Fruit fly (Drosophila melanogaster) whole organism: ENCODE results near the gene CG14370.

Experiments
- CG8478 ChIP-seq: fragments of >200 bp; optimal IDR thresholded peaks from 2 replicates; lab custom pipeline; 2018; ENCODE audit warnings: inconsistent platforms
- pan ChIP-seq: fragments of >200 bp; optimal IDR thresholded peaks from 2 replicates; lab custom pipeline; 2017
- psq ChIP-seq: fragments of >200 bp; optimal IDR thresholded peaks from 2 replicates; lab custom pipeline; 2017

DNA sequence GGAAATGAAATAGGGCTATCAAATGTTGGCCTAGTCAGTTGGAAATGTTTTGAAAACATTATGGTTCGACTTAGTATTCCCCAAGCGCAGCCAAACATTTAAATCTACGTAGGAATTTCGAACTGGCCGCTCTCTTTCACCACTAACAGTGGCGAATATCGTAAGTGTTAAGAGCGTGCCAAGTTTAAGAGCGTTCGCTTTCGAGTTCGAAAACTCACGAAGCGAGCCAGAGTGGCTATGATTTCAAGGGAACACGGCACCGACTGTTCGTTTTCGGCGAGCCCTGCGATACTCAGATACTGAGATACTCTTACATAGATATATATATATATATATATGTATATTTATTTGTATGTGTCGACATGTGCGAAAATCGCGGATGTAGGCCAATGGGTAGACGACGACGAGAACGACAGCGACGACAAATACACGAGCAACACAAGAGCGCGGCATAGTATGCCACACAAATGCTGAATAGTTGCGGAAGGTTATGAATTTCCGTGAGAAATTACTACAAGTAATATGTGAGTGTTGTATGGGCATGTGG is 49.0 kb upstream of the CG14370 start:
- TF ChIP-seq psq (lab: Kevin White, UChicago), result no peak
- no peak for TF ChIP-seq CG8478
- no peak for TF ChIP-seq pan
